Fruit fly (Drosophila melanogaster) whole organism, wandering third instar larva: ENCODE measurements around the gene CG31642.

Experiments
- GATAd ChIP-seq: sonication (Bioruptor generic); optimal IDR thresholded peaks from 2 replicates; lab custom pipeline; 2016; ENCODE audit warnings: missing biosample characterization, missing genetic modification characterization
- psq ChIP-seq: fragments of 200-800 bp; sonication (Bioruptor generic); optimal IDR thresholded peaks from 3 replicates; lab custom pipeline; 2017; ENCODE audit warnings: missing biosample characterization, mild to moderate bottlenecking, missing genetic modification characterization, moderate library complexity

DNA sequence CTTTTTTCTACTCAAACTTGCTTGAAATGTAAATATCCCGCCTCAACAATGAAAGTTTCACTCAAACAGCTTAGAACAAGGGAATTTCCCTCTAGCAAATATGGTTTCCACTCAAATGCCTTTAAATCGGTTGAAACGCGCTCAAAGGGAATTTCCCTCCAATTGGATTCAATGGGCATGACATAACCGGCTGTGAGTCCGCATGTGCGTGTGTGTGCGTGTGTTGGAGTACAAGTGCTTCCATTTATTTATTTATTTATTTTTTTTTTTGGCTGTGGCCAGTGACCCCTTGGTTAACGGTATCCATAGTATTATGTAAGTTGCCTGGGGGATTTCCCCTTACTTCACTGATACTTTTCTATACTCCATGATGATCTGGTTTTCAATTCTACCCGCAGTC, 42.2 kb upstream of the CG31642 start:
- TF ChIP-seq psq (GFP tag; lab: Kevin White, UChicago) (no peak), GATAd (GFP tag; lab: Kevin White, UChicago) (no peak)
